Fruit fly (Drosophila melanogaster): ENCODE measurements around the gene CG17475.

Gene CG17475

DNA sequence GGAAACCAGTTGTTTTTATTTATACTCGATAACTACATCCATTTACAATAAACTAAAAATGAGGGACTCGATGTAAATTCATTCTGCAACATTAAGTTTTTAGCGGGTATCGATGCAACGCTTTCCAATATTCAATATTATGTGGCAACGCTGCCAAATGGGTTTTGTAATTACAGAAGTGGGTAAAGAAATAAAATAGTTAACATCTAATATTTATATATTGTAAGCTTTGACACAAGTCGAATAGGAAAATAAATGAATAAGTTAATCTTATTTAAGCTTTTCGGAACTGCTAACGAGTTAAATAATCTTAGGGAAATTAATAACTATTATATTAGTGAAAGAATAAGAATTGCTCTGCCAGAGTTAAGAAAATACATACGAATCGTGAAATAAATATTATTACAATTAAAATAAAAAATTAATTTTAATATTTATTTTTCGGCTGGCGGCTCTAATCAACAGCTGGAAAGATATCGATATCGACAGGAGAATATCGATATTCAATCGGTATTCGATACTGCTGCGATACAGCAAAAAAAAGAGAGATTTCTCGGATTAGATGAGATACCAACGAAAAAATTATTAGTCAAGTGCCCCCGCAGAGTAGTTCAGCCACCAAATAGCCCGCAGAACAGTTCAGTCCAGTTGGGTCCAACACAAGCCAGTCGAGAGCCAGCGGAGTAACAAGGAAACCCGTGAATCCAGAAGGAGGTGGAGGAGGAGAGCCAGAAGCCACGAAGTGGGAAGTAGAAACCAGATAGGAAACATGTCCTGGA, 45.0 kb downstream of the CG17475 start, which contains the start of gene GckIII (continued):
- TF ChIP-seq CG7987 (GFP tag; optimal IDR thresholded peaks at IDR 0.05) = no peak
- peak; percentile 63 for TF ChIP-seq CG4617 (GFP tag; optimal IDR thresholded peaks at IDR 0.05; ENCODE audit: borderline replicate concordance)
- no peak for TF ChIP-seq Optix (GFP tag; IDR thresholded peaks at IDR 0.05)
- TF ChIP-seq sd (tag; optimal IDR thresholded peaks at IDR 0.05) = no peak
- no peak for TF ChIP-seq crc (GFP tag; optimal IDR thresholded peaks at IDR 0.05)
- peak; percentile 5 for TF ChIP-seq CoRest (tag; optimal IDR thresholded peaks at IDR 0.05)
- TF ChIP-seq tap (tag; optimal IDR thresholded peaks at IDR 0.05) = no peak
- TF ChIP-seq CG6272 (GFP tag; IDR thresholded peaks at IDR 0.05) = no peak
- no peak for TF ChIP-seq esg (GFP tag; conservative IDR thresholded peaks at IDR 0.05)
- TF ChIP-seq CG5180 (GFP tag; optimal IDR thresholded peaks at IDR 0.05) = no peak
- TF ChIP-seq cwo (GFP tag; optimal IDR thresholded peaks at IDR 0.05) = no peak
- no peak for TF ChIP-seq bcd (GFP tag; optimal IDR thresholded peaks at IDR 0.05)
- no peak for TF ChIP-seq Asciz (GFP tag; optimal IDR thresholded peaks at IDR 0.05)
- no peak for TF ChIP-seq CG31365 (tag; optimal IDR thresholded peaks at IDR 0.05)
- TF ChIP-seq grn (GFP tag; optimal IDR thresholded peaks at IDR 0.05) = peak; percentile 86
- TF ChIP-seq CG3163 (GFP tag; optimal IDR thresholded peaks at IDR 0.05) = no peak
- peak; percentile 54 for TF ChIP-seq Med (GFP tag)
- peak; percentile 79 for TF ChIP-seq tna (GFP tag; IDR thresholded peaks at IDR 0.05; ENCODE audit: partially characterized antibody)
- no peak for TF ChIP-seq CG17612 (GFP tag; IDR thresholded peaks at IDR 0.05)
- TF ChIP-seq zf30C (GFP tag; optimal IDR thresholded peaks at IDR 0.05) = no peak
- no peak for TF ChIP-seq nom (GFP tag; optimal IDR thresholded peaks at IDR 0.05)
- no peak for TF ChIP-seq luna (GFP tag; optimal IDR thresholded peaks at IDR 0.05)
- no peak for TF ChIP-seq Sox102F (GFP tag; optimal IDR thresholded peaks at IDR 0.05)
- TF ChIP-seq CG12391 (tag; optimal IDR thresholded peaks at IDR 0.05) = peak; percentile 26
- peak; percentile 32 for TF ChIP-seq CG8924 (tag; optimal IDR thresholded peaks at IDR 0.05)
- no peak for TF ChIP-seq wor (GFP tag; IDR thresholded peaks at IDR 0.05)
- TF ChIP-seq NK7.1 (GFP tag; optimal IDR thresholded peaks at IDR 0.05) = no peak
- TF ChIP-seq CG18476 (GFP tag; optimal IDR thresholded peaks at IDR 0.05) = no peak
- no peak for TF ChIP-seq lov (optimal IDR thresholded peaks at IDR 0.05)
- TF ChIP-seq lov (GFP tag; IDR thresholded peaks at IDR 0.05) = no peak
- TF ChIP-seq abd-A (tag; optimal IDR thresholded peaks at IDR 0.05) = no peak
- TF ChIP-seq jigr1 (GFP tag; IDR thresholded peaks at IDR 0.05) = no peak
- TF ChIP-seq gce (GFP tag; IDR thresholded peaks at IDR 0.05) = no peak
- peak; percentile 24 for TF ChIP-seq CG15514 (GFP tag; optimal IDR thresholded peaks at IDR 0.05)
- peak; percentile 22 for TF ChIP-seq CG17829 (tag; optimal IDR thresholded peaks at IDR 0.05)
- no peak for TF ChIP-seq CG2199 (GFP tag; IDR thresholded peaks at IDR 0.05)
- TF ChIP-seq Doc2 (GFP tag; IDR thresholded peaks at IDR 0.05) = no peak

DNA sequence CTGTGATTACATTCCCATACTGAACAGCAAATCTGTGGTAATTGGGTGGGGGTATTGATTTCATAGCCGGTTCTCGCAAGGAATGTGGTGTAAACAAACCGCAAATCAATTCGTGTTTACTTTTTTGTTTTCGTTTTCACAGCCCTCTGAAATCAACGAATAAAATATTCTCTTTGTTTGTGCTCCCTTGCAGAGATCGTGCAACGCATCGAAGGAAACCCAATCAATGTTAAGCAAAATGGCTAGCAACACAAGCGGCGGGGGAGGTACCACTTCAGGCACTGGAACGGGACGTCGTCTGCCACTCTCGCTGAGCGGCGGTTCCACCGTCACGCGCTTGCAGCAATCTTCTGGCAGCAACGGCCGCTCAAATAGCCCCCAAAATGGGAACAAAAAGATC, 47.8 kb downstream of the CG17475 start:
- TF ChIP-seq CG32532 (GFP tag; IDR thresholded peaks at IDR 0.05) (no peak), tll (GFP tag; optimal IDR thresholded peaks at IDR 0.05) (peak in 1 of 2 experiments; percentile 69), CG12219 (GFP tag; optimal IDR thresholded peaks at IDR 0.05) (no peak), nerfin-1 (tag; optimal IDR thresholded peaks at IDR 0.05) (peak; percentile 34), MTF-1 (GFP tag; optimal IDR thresholded peaks at IDR 0.05; ENCODE audit: borderline replicate concordance) (no peak), CG17612 (GFP tag; IDR thresholded peaks at IDR 0.05) (no peak), Ets65A (GFP tag) (peak; percentile 48), sd (tag; optimal IDR thresholded peaks at IDR 0.05) (peak; percentile 72), ash1 (GFP tag; optimal IDR thresholded peaks at IDR 0.05) (no peak), kay (GFP tag; optimal IDR thresholded peaks at IDR 0.05) (no peak), Sox102F (GFP tag; optimal IDR thresholded peaks at IDR 0.05) (no peak), so (GFP tag; IDR thresholded peaks at IDR 0.05) (peak; percentile 33; the same call in 1 of the 3 replicates), chif (GFP tag; optimal IDR thresholded peaks at IDR 0.05) (no peak), Hand (GFP tag; optimal IDR thresholded peaks at IDR 0.05) (no peak), CG15479 (GFP tag; optimal IDR thresholded peaks at IDR 0.05) (peak; percentile 80), lola (GFP tag; optimal IDR thresholded peaks at IDR 0.05) (no peak), Med (GFP tag) (peak; percentile 3)
